Fruit fly (Drosophila melanogaster): Measurements from ENCODE around the gene Oga.

Oga gene

DNA sequence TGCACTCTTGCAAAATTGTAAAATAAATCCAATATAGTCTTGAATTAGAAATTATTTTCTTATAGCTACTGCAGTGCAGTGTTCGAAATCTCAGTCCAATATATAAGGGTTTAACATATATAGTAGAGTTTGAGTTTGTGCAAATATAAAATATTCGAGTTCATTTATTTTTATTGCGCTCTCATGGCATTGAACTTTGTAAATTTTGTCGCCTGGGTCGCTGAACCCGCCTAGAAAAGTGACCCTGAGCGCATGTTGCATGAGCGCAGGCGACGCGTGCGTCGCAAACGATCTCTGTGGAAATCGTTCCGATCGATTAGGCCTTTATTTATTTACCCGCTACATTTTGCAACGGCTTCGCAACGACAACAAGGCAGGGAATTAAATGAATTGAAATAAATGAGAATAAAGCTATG, 18.9 kb upstream of the Oga start (continued):
- TF ChIP-seq CG7839 (tag; optimal IDR thresholded peaks at IDR 0.05), result peak; percentile 5
- peak; percentile 53 for TF ChIP-seq row (GFP tag; IDR thresholded peaks at IDR 0.05)
- peak; percentile 58 for TF ChIP-seq Drgx (GFP tag; IDR thresholded peaks at IDR 0.05)
- no peak for TF ChIP-seq cg (GFP tag; optimal IDR thresholded peaks at IDR 0.05)
- peak; percentile 30 for TF ChIP-seq her (GFP tag; optimal IDR thresholded peaks at IDR 0.05)
- TF ChIP-seq btn (GFP tag; optimal IDR thresholded peaks at IDR 0.05), result no peak
- TF ChIP-seq CG15696 (tag; optimal IDR thresholded peaks at IDR 0.05), result no peak
- no peak for TF ChIP-seq Nf-YC (tag; optimal IDR thresholded peaks at IDR 0.05)
- TF ChIP-seq CG2202 (tag; optimal IDR thresholded peaks at IDR 0.05), result no peak
- TF ChIP-seq CG9437 (GFP tag; optimal IDR thresholded peaks at IDR 0.05), result peak; percentile 41
- TF ChIP-seq CG14710 (tag; optimal IDR thresholded peaks at IDR 0.05), result peak; percentile 10
- TF ChIP-seq hkb (optimal IDR thresholded peaks at IDR 0.05), result no peak
- 0 out of 2 replicates have a peak, but pooled peaks have one; percentile 19 for TF ChIP-seq hkb (GFP tag; IDR thresholded peaks at IDR 0.05)
- TF ChIP-seq CG4820 (GFP tag; optimal IDR thresholded peaks at IDR 0.05), result peak; percentile 10
- no peak for TF ChIP-seq CG32767 (GFP tag; IDR thresholded peaks at IDR 0.05)
- TF ChIP-seq CG2116 (GFP tag; optimal IDR thresholded peaks at IDR 0.05), result peak; percentile 19
- TF ChIP-seq ro (GFP tag; IDR thresholded peaks at IDR 0.05), result no peak
- peak; percentile 34; the same call in 1 of the 2 replicates for TF ChIP-seq CG14441 (GFP tag; IDR thresholded peaks at IDR 0.05)
- TF ChIP-seq Oli (tag; optimal IDR thresholded peaks at IDR 0.05), result peak; percentile 62
- TF ChIP-seq CG2678 (tag; optimal IDR thresholded peaks at IDR 0.05), result no peak
- peak; percentile 42; the same call in 1 of the 2 replicates for TF ChIP-seq lmd (GFP tag; IDR thresholded peaks at IDR 0.05)
- no peak for TF ChIP-seq corto (GFP tag; optimal IDR thresholded peaks at IDR 0.05)
- peak; percentile 11 for TF ChIP-seq CG16863 (GFP tag; optimal IDR thresholded peaks at IDR 0.05)
- TF ChIP-seq gfzf (GFP tag; optimal IDR thresholded peaks at IDR 0.05), result no peak
- TF ChIP-seq ranshi (GFP tag; IDR thresholded peaks at IDR 0.05), result 0 out of 2 replicates have a peak, but pooled peaks have one; percentile 15
- peak; percentile 8 for TF ChIP-seq twi (tag; optimal IDR thresholded peaks at IDR 0.05)
- no peak for TF ChIP-seq CG5953 (GFP tag; IDR thresholded peaks at IDR 0.05)
- TF ChIP-seq Trl (optimal IDR thresholded peaks at IDR 0.05), result no peak
- peak; percentile 0 for TF ChIP-seq Trl (GFP tag; optimal IDR thresholded peaks at IDR 0.05)
- peak; percentile 24 for TF ChIP-seq tio (GFP tag; optimal IDR thresholded peaks at IDR 0.05)
- TF ChIP-seq CG3065 (GFP tag; optimal IDR thresholded peaks at IDR 0.05), result no peak
- 0 out of 2 replicates have a peak, but pooled peaks have one; percentile 12 for TF ChIP-seq vvl (GFP tag; IDR thresholded peaks at IDR 0.05)
- TF ChIP-seq CG3407 (GFP tag; optimal IDR thresholded peaks at IDR 0.05), result peak; percentile 29
- TF ChIP-seq CG13424 (tag; optimal IDR thresholded peaks at IDR 0.05), result peak; percentile 36
- TF ChIP-seq Awh (GFP tag; IDR thresholded peaks at IDR 0.05), result no peak; the same call in 1 of the 2 replicates
- TF ChIP-seq prd (optimal IDR thresholded peaks at IDR 0.05), result no peak
- peak; percentile 38; the same call in 2 of the 3 replicates for TF ChIP-seq prd (GFP tag; IDR thresholded peaks at IDR 0.05)
- peak; percentile 52 for TF ChIP-seq ATbp (GFP tag; optimal IDR thresholded peaks at IDR 0.05)
- peak; percentile 39 for TF ChIP-seq CG31441 (GFP tag; IDR thresholded peaks at IDR 0.05)
- peak; percentile 30 for TF ChIP-seq lilli (GFP tag; optimal IDR thresholded peaks at IDR 0.05)
- TF ChIP-seq chif (GFP tag; optimal IDR thresholded peaks at IDR 0.05), result peak; percentile 21 to 30
- no peak for TF ChIP-seq Dip3 (GFP tag; optimal IDR thresholded peaks at IDR 0.05)
- peak; percentile 23 for TF ChIP-seq CG17829 (tag; optimal IDR thresholded peaks at IDR 0.05)
- peak; percentile 47 for TF ChIP-seq Abd-B (GFP tag; optimal IDR thresholded peaks at IDR 0.05)
- TF ChIP-seq Sry-β (GFP tag; optimal IDR thresholded peaks at IDR 0.05), result no peak
- no peak for TF ChIP-seq CG4404 (GFP tag; IDR thresholded peaks at IDR 0.05)
- TF ChIP-seq CG6791 (GFP tag; IDR thresholded peaks at IDR 0.05; ENCODE audit: partially characterized antibody), result no peak
- no peak for TF ChIP-seq zen2 (GFP tag; IDR thresholded peaks at IDR 0.05; ENCODE audit: partially characterized antibody)
- TF ChIP-seq sim (GFP tag; IDR thresholded peaks at IDR 0.05), result no peak
- TF ChIP-seq CG15601 (tag; optimal IDR thresholded peaks at IDR 0.05), result peak; percentile 22
- TF ChIP-seq slbo (GFP tag; IDR thresholded peaks at IDR 0.05), result peak; percentile 21; the same call in 1 of the 2 replicates
- no peak for TF ChIP-seq CG8944 (GFP tag; optimal IDR thresholded peaks at IDR 0.05)
